Worm (Caenorhabditis elegans) whole organism, L4 larva: Measurements from ENCODE around the gene dct-6.
A peak's percentile ranks its signal among the peaks of the same experiment; 100 is the strongest.

Experiments
- F26F4.8 ChIP-seq: fragments of 200-800 bp; sonication (Bioruptor generic); conservative IDR thresholded peaks from 2 replicates; pipeline ENCODE4 v1.3.6; 2022; ENCODE audit warnings: missing genetic modification characterization, missing compliant biosample characterization
- R02D3.7 ChIP-seq: fragments of 150-350 bp; sonication (generic microtip); optimal IDR thresholded peaks from 3 replicates; lab custom pipeline; 2014; ENCODE audit warnings: missing biosample characterization, missing genetic modification characterization
- T26A8.4 ChIP-seq: fragments of 200-800 bp; sonication (Bioruptor generic); IDR thresholded peaks from 2 replicates; pipeline ENCODE4 v1.3.6; 2022; ENCODE audit warnings: missing genetic modification characterization, missing compliant biosample characterization
- Y48G9A.11 ChIP-seq: fragments of 200-800 bp; sonication (Bioruptor generic); IDR thresholded peaks from 2 replicates; pipeline ENCODE4 v1.3.6; 2022; ENCODE audit warnings: missing genetic modification reagents, missing genetic modification characterization, missing compliant biosample characterization
- aha-1 ChIP-seq: fragments of 150-350 bp; peaks from one replicate; lab custom pipeline; 2014; ENCODE audit warnings: missing biosample characterization, missing genetic modification characterization
- ceh-20 ChIP-seq: fragments of 200-800 bp; sonication (Bioruptor generic); IDR thresholded peaks from 2 replicates; pipeline ENCODE4 v1.3.6; 2022; ENCODE audit warnings: missing genetic modification reagents, missing genetic modification characterization, missing compliant biosample characterization
- ceh-28 ChIP-seq: fragments of 150-350 bp; optimal IDR thresholded peaks from 2 replicates; lab custom pipeline; 2014; ENCODE audit warnings: missing biosample characterization, missing genetic modification reagents, missing genetic modification characterization
- ceh-62 ChIP-seq: sonication (generic microtip); optimal IDR thresholded peaks from 2 replicates; lab custom pipeline; 2017; ENCODE audit warnings: missing biosample characterization, missing genetic modification characterization
- ceh-82 ChIP-seq: sonication (generic microtip); optimal IDR thresholded peaks from 2 replicates; lab custom pipeline; 2017; ENCODE audit warnings: missing biosample characterization, missing genetic modification characterization
- daf-12 ChIP-seq: fragments of 150-350 bp; optimal IDR thresholded peaks from 2 replicates; lab custom pipeline; 2014; ENCODE audit warnings: missing biosample characterization, missing genetic modification reagents, missing genetic modification characterization
- daf-16 ChIP-seq, 3 experiments: sonication (generic microtip); optimal IDR thresholded peaks; 2 replicates each; lab custom pipeline; 2016 to 2017; ENCODE audit warnings: missing genetic modification characterization in 3 of 3, missing genetic modification reagents in 3 of 3, mild to moderate bottlenecking in 2 of 3, missing compliant biosample characterization in 2 of 3, missing biosample characterization in 1 of 3, moderate library complexity in 1 of 3
- dmd-6 ChIP-seq: fragments of 200-800 bp; sonication (Bioruptor generic); IDR thresholded peaks from 2 replicates; pipeline ENCODE4 v1.3.6; 2022; ENCODE audit warnings: missing genetic modification reagents, missing genetic modification characterization, missing compliant biosample characterization
- dmd-9 ChIP-seq: fragments of 200-800 bp; sonication (Bioruptor generic); IDR thresholded peaks from 2 replicates; pipeline ENCODE4 v1.3.6; 2022; ENCODE audit warnings: missing genetic modification reagents, missing genetic modification characterization, missing compliant biosample characterization
- hlh-11 ChIP-seq: fragments of 200-800 bp; sonication (Bioruptor generic); optimal IDR thresholded peaks from 2 replicates; lab custom pipeline; 2018; ENCODE audit warnings: mild to moderate bottlenecking, missing genetic modification characterization, missing compliant biosample characterization
- hlh-30 ChIP-seq: sonication (generic microtip); optimal IDR thresholded peaks from 2 replicates; lab custom pipeline; 2017; ENCODE audit warnings: antibody characterized with exemption, mild to moderate bottlenecking, missing genetic modification characterization, missing compliant biosample characterization; ENCODE audit not compliant: insufficient read depth
- mdl-1 ChIP-seq, 2 experiments: fragments of 150-350 bp in 1 of 2; sonication (generic microtip) in 1 of 2; optimal IDR thresholded peaks; 2 replicates each; lab custom pipeline; 2014 to 2017; ENCODE audit warnings: missing biosample characterization in 2 of 2, missing genetic modification characterization in 2 of 2
- mdt-29 ChIP-seq: fragments of 200-800 bp; sonication (Bioruptor generic); IDR thresholded peaks from 2 replicates; pipeline ENCODE4 v1.3.6; 2022; ENCODE audit warnings: missing genetic modification reagents, missing genetic modification characterization, missing compliant biosample characterization
- mxl-3 ChIP-seq: fragments of 200-800 bp; sonication (Bioruptor generic); optimal IDR thresholded peaks from 2 replicates; lab custom pipeline; 2018; ENCODE audit warnings: mild to moderate bottlenecking, missing genetic modification characterization, missing compliant biosample characterization
- nhr-28 ChIP-seq: fragments of 150-350 bp; optimal IDR thresholded peaks from 2 replicates; lab custom pipeline; 2014; ENCODE audit warnings: missing biosample characterization, missing genetic modification characterization
- nhr-41 ChIP-seq: fragments of 200-800 bp; sonication (Bioruptor generic); IDR thresholded peaks from 2 replicates; pipeline ENCODE4 v1.3.6; 2022; ENCODE audit warnings: missing genetic modification reagents, missing genetic modification characterization, missing compliant biosample characterization
- nhr-48 ChIP-seq: sonication (generic microtip); optimal IDR thresholded peaks from 2 replicates; lab custom pipeline; 2016; ENCODE audit warnings: mild to moderate bottlenecking, missing genetic modification characterization, missing compliant biosample characterization
- nhr-76 ChIP-seq: fragments of 150-350 bp; optimal IDR thresholded peaks from 2 replicates; lab custom pipeline; 2014; ENCODE audit warnings: missing biosample characterization, missing genetic modification characterization
- pqm-1 ChIP-seq: sonication (generic microtip); optimal IDR thresholded peaks from 2 replicates; lab custom pipeline; 2017; ENCODE audit warnings: missing biosample characterization, missing genetic modification characterization
- skn-1 ChIP-seq: fragments of 150-350 bp; optimal IDR thresholded peaks from 2 replicates; lab custom pipeline; 2014; ENCODE audit warnings: missing biosample characterization, missing genetic modification characterization
- spr-1 ChIP-seq: sonication (generic microtip); optimal IDR thresholded peaks from 2 replicates; lab custom pipeline; 2016; ENCODE audit warnings: mild to moderate bottlenecking, missing genetic modification characterization, missing compliant biosample characterization
- tag-97 ChIP-seq: fragments of 200-800 bp; sonication (Bioruptor generic); IDR thresholded peaks from 2 replicates; pipeline ENCODE4 v1.3.6; 2022; ENCODE audit warnings: missing genetic modification characterization, missing compliant biosample characterization
- unc-39 ChIP-seq: sonication (generic microtip); optimal IDR thresholded peaks from 2 replicates; lab custom pipeline; 2017; ENCODE audit warnings: missing biosample characterization, missing genetic modification characterization
- unc-62 ChIP-seq, 3 experiments: fragments of 150-350 bp in 1 of 3; sonication (generic microtip); optimal IDR thresholded peaks in 2 of 3; peaks in 1 of 3; 1 replicate in 1 of 3; 2 replicates in 2 of 3; lab custom pipeline; 2014 to 2017; ENCODE audit warnings: missing biosample characterization in 3 of 3, missing genetic modification characterization in 3 of 3, missing genetic modification reagents in 3 of 3, missing genotype in 1 of 3
- ztf-7 ChIP-seq: fragments of 150-350 bp; optimal IDR thresholded peaks from 2 replicates; lab custom pipeline; 2014; ENCODE audit warnings: missing biosample characterization, missing genetic modification characterization

The dct-6 gene

ce11 chrIII:5961560-5961959 lies 4.7 kb upstream of the dct-6 start:
- peak; percentile 96 for TF ChIP-seq aha-1 (tag; lab: Kevin White, UChicago)
- TF ChIP-seq tag-97 (GFP tag; lab: Robert Waterston, UW): no peak

- TF ChIP-seq ceh-28 (tag; lab: Kevin White, UChicago) (no peak), hlh-11 (tag; lab: Kevin White, UChicago) (peak; percentile 48), nhr-76 (tag; lab: Kevin White, UChicago) (no peak), skn-1 (tag; lab: Kevin White, UChicago) (no peak), hlh-30 (peak; percentile 7), nhr-48 (tag; lab: Kevin White, UChicago) (no peak), pqm-1 (peak; percentile 70), Y48G9A.11 (GFP tag; lab: Robert Waterston, UW) (no peak), nhr-28 (tag; lab: Kevin White, UChicago) (peak; percentile 40), dmd-6 (GFP tag; lab: Robert Waterston, UW) (peak; percentile 41; the same call in 1 of the 2 replicates), mxl-3 (GFP tag; lab: Kevin White, UChicago) (peak; percentile 76), unc-62 (GFP tag; optimal IDR thresholded peaks at IDR 0.05 in 1 of 2; lab: Kevin White, UChicago) (peak in 1 of 2 experiments; percentile 63), unc-62 (tag; optimal IDR thresholded peaks at IDR 0.05; lab: Kevin White, UChicago) (no peak)
Observed at ce11 chrIII:5964058-5964632, 2.1 kb upstream of the dct-6 start.

- TF ChIP-seq ztf-7 (tag; lab: Kevin White, UChicago) (no peak), unc-62 (GFP tag; optimal IDR thresholded peaks at IDR 0.05 in 1 of 2; lab: Kevin White, UChicago) (peak in 1 of 2 experiments; percentile 10), unc-62 (tag; optimal IDR thresholded peaks at IDR 0.05; lab: Kevin White, UChicago) (no peak)
Observed at ce11 chrIII:5965368-5965767, 845 bp upstream of the dct-6 start.

- TF ChIP-seq daf-16 (GFP tag; optimal IDR thresholded peaks at IDR 0.05; lab: Kevin White, UChicago): no peak
- no peak for TF ChIP-seq daf-16 (tag; optimal IDR thresholded peaks at IDR 0.05; lab: Kevin White, UChicago)
- TF ChIP-seq T26A8.4 (GFP tag; lab: Robert Waterston, UW): no peak
- no peak for TF ChIP-seq mdl-1 (tag; optimal IDR thresholded peaks at IDR 0.05; lab: Kevin White, UChicago)
- TF ChIP-seq dmd-9: no peak
- no peak for TF ChIP-seq ceh-28 (tag; lab: Kevin White, UChicago)
- TF ChIP-seq mdt-29 (GFP tag; lab: Robert Waterston, UW): no peak
- no peak for TF ChIP-seq F26F4.8 (GFP tag; lab: Robert Waterston, UW)
- no peak for TF ChIP-seq spr-1 (tag; lab: Kevin White, UChicago)
- no peak for TF ChIP-seq nhr-41 (GFP tag; lab: Robert Waterston, UW)
- no peak for TF ChIP-seq ceh-62 (tag; lab: Kevin White, UChicago)
Observed at ce11 chrIII:5967640-5968039, 1.4 kb downstream of the dct-6 start.

- TF ChIP-seq ceh-82 (no peak), daf-16 (GFP tag; optimal IDR thresholded peaks at IDR 0.05; lab: Kevin White, UChicago) (no peak), daf-16 (tag; optimal IDR thresholded peaks at IDR 0.05; lab: Kevin White, UChicago) (no peak), ztf-7 (tag; lab: Kevin White, UChicago) (no peak), R02D3.7 (tag; lab: Kevin White, UChicago) (no peak), nhr-76 (tag; lab: Kevin White, UChicago) (no peak), unc-39 (no peak), ceh-20 (no peak), daf-12 (tag; lab: Kevin White, UChicago) (no peak)
Observed at ce11 chrIII:5975005-5975730, 9.0 kb downstream of the dct-6 start, which contains the start of gene mlp-1. Gene mlp-1, minus strand, starts transcription at chrIII:5975055.
